Worm (Caenorhabditis elegans): Measurements from ENCODE around the gene mfsd-12.

mfsd-12 gene

DNA sequence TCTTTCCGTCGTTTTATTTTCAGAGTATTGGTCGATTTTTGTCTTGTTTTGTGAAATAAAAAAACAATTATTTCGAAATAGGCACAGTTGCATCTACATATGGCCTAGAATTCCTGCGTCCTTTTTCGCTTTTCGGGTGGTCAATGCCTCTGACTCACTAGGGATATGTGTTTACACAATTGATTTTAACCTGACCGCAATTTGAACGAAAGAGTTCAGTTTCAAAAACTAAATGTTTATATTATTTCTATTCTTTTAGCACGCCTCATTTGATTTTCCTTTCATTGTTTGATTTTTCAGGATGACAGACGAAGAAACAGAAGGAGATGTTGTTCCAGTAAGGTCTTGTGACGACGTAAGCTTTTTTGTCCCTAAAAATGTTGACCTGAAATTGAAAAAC, at the start of gene mfsd-12:
Gene mfsd-12, plus strand, starts transcription at position 301 of the 400 bp plus-strand sequence.
- no peak for TF ChIP-seq flt-1 (GFP tag; IDR thresholded peaks at IDR 0.05)
- TF ChIP-seq ztf-23 (GFP tag; IDR thresholded peaks at IDR 0.05) = no peak
- TF ChIP-seq cog-1 (tag; optimal IDR thresholded peaks at IDR 0.05) = no peak
- TF ChIP-seq T22C8.4 (GFP tag; IDR thresholded peaks at IDR 0.05) = no peak
- TF ChIP-seq med-1 (GFP tag; optimal IDR thresholded peaks at IDR 0.05; ENCODE audit: insufficient read depth) = no peak
- TF ChIP-seq ztf-29 (GFP tag; IDR thresholded peaks at IDR 0.05) = no peak
- no peak for TF ChIP-seq ref-1 (GFP tag; conservative IDR thresholded peaks at IDR 0.05)
- no peak for TF ChIP-seq tab-1 (GFP tag; IDR thresholded peaks at IDR 0.05)
- no peak for TF ChIP-seq klf-2 (GFP tag; conservative IDR thresholded peaks at IDR 0.05)

DNA sequence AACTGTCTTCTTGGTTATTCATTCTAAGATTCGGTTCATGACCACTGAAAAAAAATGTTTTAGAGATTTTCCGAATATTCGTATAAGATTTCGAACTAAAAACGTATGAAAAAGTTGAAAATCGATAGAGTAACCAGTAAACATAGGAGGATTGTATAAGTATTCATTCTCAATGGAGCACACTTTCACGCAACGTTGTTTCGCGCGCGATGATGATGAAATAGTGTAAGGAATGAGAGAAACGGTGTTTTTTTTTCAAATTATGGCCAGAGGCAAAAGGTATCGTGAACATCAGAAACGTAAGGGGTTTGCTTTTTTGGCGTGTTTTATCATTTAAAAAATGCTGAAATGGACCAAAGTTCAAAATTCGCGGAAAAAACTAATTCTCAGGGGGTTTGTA, 48.3 kb upstream of the mfsd-12 start, which contains the start of gene pqn-65:
Gene pqn-65, minus strand, starts transcription at position 54 of the 400 bp plus-strand sequence.
- TF ChIP-seq klf-2 (GFP tag; conservative IDR thresholded peaks at IDR 0.05) = no peak
- TF ChIP-seq cog-1 (tag; optimal IDR thresholded peaks at IDR 0.05) = no peak
- no peak for TF ChIP-seq tab-1 (GFP tag; IDR thresholded peaks at IDR 0.05)
- no peak for TF ChIP-seq ztf-23 (GFP tag; IDR thresholded peaks at IDR 0.05)
- TF ChIP-seq ref-1 (GFP tag; conservative IDR thresholded peaks at IDR 0.05) = no peak
- TF ChIP-seq med-1 (GFP tag; optimal IDR thresholded peaks at IDR 0.05; ENCODE audit: insufficient read depth) = no peak
- no peak for TF ChIP-seq flt-1 (GFP tag; IDR thresholded peaks at IDR 0.05)
- TF ChIP-seq ztf-29 (GFP tag; IDR thresholded peaks at IDR 0.05) = no peak

DNA sequence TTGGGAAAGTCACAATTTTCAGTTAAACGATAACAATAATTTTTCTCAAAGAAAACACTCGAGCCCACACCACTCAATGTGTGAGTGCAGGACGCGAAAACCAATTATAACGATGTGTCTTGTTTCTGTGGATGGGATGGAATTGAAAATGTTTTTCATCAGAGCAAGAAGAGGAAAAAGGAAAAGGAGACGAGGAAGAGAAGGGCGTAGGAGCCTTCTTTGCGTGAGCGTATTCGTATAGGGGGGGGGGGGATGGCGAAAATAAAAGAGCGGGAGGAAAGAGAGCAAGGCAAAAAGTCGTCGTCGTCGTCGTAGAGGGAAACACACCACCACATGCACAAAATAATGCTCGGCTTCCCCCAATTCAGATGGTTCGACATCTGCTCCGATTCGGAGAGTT, 47.9 kb upstream of the mfsd-12 start:
- TF ChIP-seq cog-1 (tag; optimal IDR thresholded peaks at IDR 0.05) = no peak
- TF ChIP-seq tab-1 (GFP tag; IDR thresholded peaks at IDR 0.05) = no peak
- no peak for TF ChIP-seq flt-1 (GFP tag; IDR thresholded peaks at IDR 0.05)
- no peak for TF ChIP-seq T22C8.4 (GFP tag; IDR thresholded peaks at IDR 0.05)
- TF ChIP-seq ztf-29 (GFP tag; IDR thresholded peaks at IDR 0.05) = no peak
- no peak for TF ChIP-seq ref-1 (GFP tag; conservative IDR thresholded peaks at IDR 0.05)
- no peak for TF ChIP-seq med-1 (GFP tag; optimal IDR thresholded peaks at IDR 0.05; ENCODE audit: insufficient read depth)
- no peak for TF ChIP-seq ztf-23 (GFP tag; IDR thresholded peaks at IDR 0.05)
- TF ChIP-seq klf-2 (GFP tag; conservative IDR thresholded peaks at IDR 0.05) = no peak

DNA sequence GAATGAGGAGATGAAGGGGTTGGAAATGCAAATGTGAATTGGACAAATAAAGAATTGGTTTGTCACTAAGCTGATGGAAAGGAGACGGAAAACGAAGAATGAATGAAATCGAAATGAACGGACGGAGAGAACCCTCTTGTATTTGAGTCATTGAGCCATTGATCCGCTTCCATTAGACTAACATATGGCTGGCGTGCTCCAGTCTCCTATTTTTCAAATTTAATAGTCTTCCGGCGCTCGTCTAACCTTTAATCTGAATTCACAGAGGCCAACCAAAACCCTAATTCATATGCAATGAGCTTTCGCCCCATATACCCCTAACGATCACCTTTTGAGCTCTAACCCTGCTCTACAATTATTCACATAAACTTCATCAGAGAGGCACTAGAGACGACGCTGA, 45.9 kb upstream of the mfsd-12 start, which contains the start of gene C46C11.3:
Gene C46C11.3, plus strand, starts transcription at position 301 of the 400 bp plus-strand sequence.
- TF ChIP-seq ref-1 (GFP tag; conservative IDR thresholded peaks at IDR 0.05) = no peak
- no peak for TF ChIP-seq klf-2 (GFP tag; conservative IDR thresholded peaks at IDR 0.05)
- TF ChIP-seq med-1 (GFP tag; optimal IDR thresholded peaks at IDR 0.05; ENCODE audit: insufficient read depth) = no peak
- no peak for TF ChIP-seq cog-1 (tag; optimal IDR thresholded peaks at IDR 0.05)
- no peak for TF ChIP-seq ztf-29 (GFP tag; IDR thresholded peaks at IDR 0.05)
- no peak for TF ChIP-seq flt-1 (GFP tag; IDR thresholded peaks at IDR 0.05)

DNA sequence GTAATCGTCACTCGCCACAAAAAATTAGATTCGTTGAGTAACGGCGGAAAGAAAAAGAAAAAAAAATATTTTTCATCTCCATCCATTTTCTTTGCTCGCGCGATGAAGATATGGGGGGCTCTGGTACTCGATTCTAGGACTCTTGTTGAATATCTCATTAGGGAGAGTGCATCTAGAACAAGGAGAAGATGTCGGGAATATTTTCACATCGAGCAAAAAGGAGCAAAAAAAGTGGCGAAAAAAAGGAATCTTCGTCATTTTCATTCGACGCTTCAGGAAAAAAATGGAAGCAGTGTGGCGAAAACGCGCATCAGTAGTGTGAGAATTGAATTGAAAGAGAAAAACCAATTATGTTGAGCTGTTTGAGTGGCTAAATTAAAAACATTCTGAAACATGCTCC, 44.2 kb upstream of the mfsd-12 start:
- TF ChIP-seq med-1 (GFP tag; optimal IDR thresholded peaks at IDR 0.05; ENCODE audit: insufficient read depth) (no peak), cog-1 (tag; optimal IDR thresholded peaks at IDR 0.05) (no peak), ref-1 (GFP tag; conservative IDR thresholded peaks at IDR 0.05) (no peak), ztf-23 (GFP tag; IDR thresholded peaks at IDR 0.05) (no peak), flt-1 (GFP tag; IDR thresholded peaks at IDR 0.05) (no peak), tab-1 (GFP tag; IDR thresholded peaks at IDR 0.05) (no peak), ztf-29 (GFP tag; IDR thresholded peaks at IDR 0.05) (no peak), klf-2 (GFP tag; conservative IDR thresholded peaks at IDR 0.05) (no peak), T22C8.4 (GFP tag; IDR thresholded peaks at IDR 0.05) (no peak)

DNA sequence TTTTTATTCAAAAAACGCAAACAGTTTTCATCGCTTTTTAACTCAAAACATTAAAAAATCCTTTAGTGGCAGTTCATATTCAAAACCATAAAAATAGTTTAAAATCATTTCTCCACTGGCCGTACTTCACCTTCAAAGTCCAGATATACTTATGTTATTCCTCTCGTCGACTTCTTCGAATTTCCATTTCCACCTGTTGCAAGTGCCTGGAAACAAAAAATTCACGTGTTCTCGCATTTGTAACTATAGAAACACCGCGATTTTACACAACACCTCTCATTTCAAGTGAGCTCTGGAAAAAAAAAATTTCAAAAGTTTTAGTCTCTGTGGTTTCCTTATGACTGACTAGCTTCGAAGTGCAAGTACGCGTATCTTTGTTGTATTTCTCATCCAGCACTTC, 42.8 kb upstream of the mfsd-12 start:
- TF ChIP-seq med-1 (GFP tag; optimal IDR thresholded peaks at IDR 0.05; ENCODE audit: insufficient read depth) = no peak
- TF ChIP-seq cog-1 (tag; optimal IDR thresholded peaks at IDR 0.05) = no peak
- no peak for TF ChIP-seq tab-1 (GFP tag; IDR thresholded peaks at IDR 0.05)
- TF ChIP-seq T22C8.4 (GFP tag; IDR thresholded peaks at IDR 0.05) = no peak
- TF ChIP-seq ztf-23 (GFP tag; IDR thresholded peaks at IDR 0.05) = no peak
- no peak for TF ChIP-seq ztf-29 (GFP tag; IDR thresholded peaks at IDR 0.05)
- no peak for TF ChIP-seq ref-1 (GFP tag; conservative IDR thresholded peaks at IDR 0.05)
- no peak for TF ChIP-seq flt-1 (GFP tag; IDR thresholded peaks at IDR 0.05)
- TF ChIP-seq klf-2 (GFP tag; conservative IDR thresholded peaks at IDR 0.05) = no peak

DNA sequence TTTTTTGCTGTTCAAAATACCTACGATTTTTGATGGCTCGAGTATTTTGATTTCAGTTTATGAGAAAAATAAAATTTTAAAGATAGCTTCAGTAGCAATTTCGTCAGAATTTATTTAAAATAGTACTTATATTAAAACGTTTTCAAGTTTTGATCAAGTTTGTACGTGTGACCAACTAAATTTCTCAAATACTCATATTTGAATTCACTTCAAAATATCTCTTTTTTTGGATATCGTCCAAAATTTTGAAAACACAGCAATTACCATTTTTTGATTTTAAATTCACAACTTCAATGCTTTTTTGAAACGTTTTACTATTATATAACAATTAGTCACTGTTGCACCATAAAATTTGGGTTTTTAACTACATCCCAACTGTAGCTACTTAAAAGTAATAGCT, 41.0 kb upstream of the mfsd-12 start:
- no peak for TF ChIP-seq klf-2 (GFP tag; conservative IDR thresholded peaks at IDR 0.05)

DNA sequence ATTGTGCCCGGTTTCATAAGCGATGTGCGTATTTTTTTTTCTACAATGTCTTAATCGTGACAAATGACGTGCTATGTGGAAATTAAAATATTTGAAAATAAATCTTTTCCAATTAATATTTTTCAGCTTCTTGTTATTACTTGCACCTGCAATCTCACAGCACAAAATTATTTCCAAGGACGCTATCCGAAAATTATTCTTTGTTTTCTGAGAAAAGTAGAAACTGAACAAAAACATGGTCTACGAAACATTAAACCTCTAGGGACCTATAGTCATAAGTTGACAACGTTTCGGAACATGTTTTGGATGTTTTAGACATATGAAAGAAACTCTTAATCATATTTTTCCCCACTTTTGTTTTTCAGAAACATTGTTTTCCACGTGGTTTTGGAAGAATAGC, 39.5 kb upstream of the mfsd-12 start:
- no peak for TF ChIP-seq tab-1 (GFP tag; IDR thresholded peaks at IDR 0.05)
- no peak for TF ChIP-seq flt-1 (GFP tag; IDR thresholded peaks at IDR 0.05)
- TF ChIP-seq ztf-29 (GFP tag; IDR thresholded peaks at IDR 0.05) = no peak
- TF ChIP-seq ztf-23 (GFP tag; IDR thresholded peaks at IDR 0.05) = no peak
- no peak for TF ChIP-seq klf-2 (GFP tag; conservative IDR thresholded peaks at IDR 0.05)
- TF ChIP-seq cog-1 (tag; optimal IDR thresholded peaks at IDR 0.05) = no peak
- no peak for TF ChIP-seq med-1 (GFP tag; optimal IDR thresholded peaks at IDR 0.05; ENCODE audit: insufficient read depth)
- TF ChIP-seq ref-1 (GFP tag; conservative IDR thresholded peaks at IDR 0.05) = no peak
- TF ChIP-seq T22C8.4 (GFP tag; IDR thresholded peaks at IDR 0.05) = no peak

DNA sequence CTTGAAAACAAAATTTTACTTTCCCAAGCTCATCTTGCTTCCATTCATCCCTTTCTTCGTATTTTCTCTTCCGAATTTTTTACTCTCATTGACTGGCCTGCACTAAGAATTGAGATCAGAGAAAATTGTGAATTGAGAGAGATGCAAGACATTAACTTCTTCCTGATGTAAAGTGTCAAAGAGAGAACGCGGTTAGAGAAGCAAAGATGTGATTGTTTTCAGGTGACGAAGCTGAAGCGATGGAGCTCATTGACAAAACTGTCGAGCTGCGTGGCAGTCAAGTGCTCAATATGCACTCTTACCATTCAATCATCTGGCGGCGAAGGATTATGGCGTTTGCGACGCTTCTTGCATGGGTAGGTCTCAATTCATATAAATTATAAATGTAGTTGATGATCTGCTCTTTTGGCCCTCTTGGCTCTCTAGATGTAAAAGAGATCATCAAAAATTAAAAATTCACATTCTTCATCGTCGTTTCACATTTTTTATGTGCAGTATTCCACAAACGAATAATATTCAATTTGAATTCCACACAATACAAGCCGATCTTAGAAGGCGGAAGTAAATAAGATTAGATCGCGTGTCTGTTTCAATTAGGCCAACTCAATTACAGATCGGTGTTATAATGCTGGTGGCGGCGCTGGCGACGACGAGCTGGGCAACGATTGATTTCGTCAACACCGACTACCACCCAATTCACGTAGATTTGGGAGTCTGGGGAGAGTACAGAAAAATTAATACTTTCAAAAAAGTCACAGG, 38.9 kb upstream of the mfsd-12 start:
- TF ChIP-seq med-1 (GFP tag; optimal IDR thresholded peaks at IDR 0.05; ENCODE audit: insufficient read depth) = no peak
- no peak for TF ChIP-seq klf-2 (GFP tag; conservative IDR thresholded peaks at IDR 0.05)
- TF ChIP-seq cog-1 (tag; optimal IDR thresholded peaks at IDR 0.05) = no peak
- TF ChIP-seq tab-1 (GFP tag; IDR thresholded peaks at IDR 0.05) = no peak
- no peak for TF ChIP-seq flt-1 (GFP tag; IDR thresholded peaks at IDR 0.05)
- no peak for TF ChIP-seq T22C8.4 (GFP tag; IDR thresholded peaks at IDR 0.05)
- no peak for TF ChIP-seq ztf-29 (GFP tag; IDR thresholded peaks at IDR 0.05)
- TF ChIP-seq ztf-23 (GFP tag; IDR thresholded peaks at IDR 0.05) = no peak
- no peak for TF ChIP-seq ref-1 (GFP tag; conservative IDR thresholded peaks at IDR 0.05)

DNA sequence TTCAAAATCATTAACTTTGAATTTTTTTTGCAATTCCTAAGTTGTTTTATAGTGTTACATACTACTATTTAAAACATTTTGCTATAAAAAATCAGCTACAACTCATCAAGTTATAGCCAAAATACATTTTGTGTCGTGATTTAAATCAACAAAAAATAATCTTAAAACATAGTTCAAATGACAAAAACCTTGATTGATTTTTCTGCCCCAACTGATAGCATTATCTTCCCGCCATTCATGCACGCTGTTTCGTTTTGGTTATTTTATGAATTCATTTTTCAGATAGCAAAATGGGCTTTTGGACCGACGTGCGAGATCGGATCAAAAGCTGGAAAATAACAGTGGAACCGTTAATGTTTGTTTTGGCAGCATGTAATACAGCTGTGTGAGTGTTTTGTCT, 35.8 kb upstream of the mfsd-12 start, which contains the start of gene slcr-46.1:
Gene slcr-46.1, plus strand, starts transcription at position 274 of the 400 bp plus-strand sequence.
- TF ChIP-seq T22C8.4 (GFP tag; IDR thresholded peaks at IDR 0.05) (no peak), cog-1 (tag; optimal IDR thresholded peaks at IDR 0.05) (no peak), med-1 (GFP tag; optimal IDR thresholded peaks at IDR 0.05; ENCODE audit: insufficient read depth) (no peak), ztf-23 (GFP tag; IDR thresholded peaks at IDR 0.05) (no peak), ref-1 (GFP tag; conservative IDR thresholded peaks at IDR 0.05) (no peak)

All from whole organism, midembryonic.